Fruit fly (Drosophila melanogaster) whole organism, embryonic: ENCODE results near the gene CG15200.

Experiments used
- Atf3 ChIP-seq: fragments of 200-800 bp; sonication (Bioruptor generic); optimal IDR thresholded peaks from 3 replicates; lab custom pipeline; 2016; ENCODE audit warnings: missing biosample characterization, missing genetic modification characterization
- B-H1 ChIP-seq: fragments of 200-800 bp; sonication (Bioruptor generic); IDR thresholded peaks from 3 replicates; pipeline ENCODE4 v1.3.6; 2022; ENCODE audit warnings: missing biosample characterization, missing genetic modification characterization
- Bdp1 ChIP-seq: fragments of 200-800 bp; sonication (Bioruptor generic); optimal IDR thresholded peaks from 3 replicates; lab custom pipeline; 2016; ENCODE audit warnings: missing biosample characterization, missing genetic modification characterization
- CG10147 ChIP-seq: fragments of 200-800 bp; sonication (Bioruptor generic); optimal IDR thresholded peaks from 2 replicates; lab custom pipeline; 2019; ENCODE audit warnings: missing biosample characterization, mild to moderate bottlenecking, missing genetic modification characterization, moderate library complexity
- CG11398 ChIP-seq: fragments of 200-800 bp; sonication (Bioruptor generic); optimal IDR thresholded peaks from 2 replicates; lab custom pipeline; 2016; ENCODE audit warnings: missing biosample characterization, missing genetic modification characterization
- CG11723 ChIP-seq: fragments of 200-800 bp; sonication (Bioruptor generic); optimal IDR thresholded peaks from 2 replicates; lab custom pipeline; 2017; ENCODE audit warnings: missing biosample characterization, mild to moderate bottlenecking, missing genetic modification characterization
- CG12104 ChIP-seq: fragments of 200-800 bp; sonication (Bioruptor generic); optimal IDR thresholded peaks from 3 replicates; lab custom pipeline; 2016; ENCODE audit warnings: missing biosample characterization, missing genetic modification characterization
- CG12155 ChIP-seq: fragments of 200-800 bp; sonication (Bioruptor generic); optimal IDR thresholded peaks from 3 replicates; lab custom pipeline; 2016; ENCODE audit warnings: missing biosample characterization, missing genetic modification characterization
- CG13775 ChIP-seq: fragments of 200-800 bp; sonication (Bioruptor generic); optimal IDR thresholded peaks from 3 replicates; lab custom pipeline; 2017; ENCODE audit warnings: missing biosample characterization, mild to moderate bottlenecking, missing genetic modification characterization
- CG15011 ChIP-seq: fragments of 200-800 bp; sonication (Bioruptor generic); optimal IDR thresholded peaks from 3 replicates; lab custom pipeline; 2018; ENCODE audit warnings: missing biosample characterization, mild to moderate bottlenecking, missing genetic modification characterization
- CG17568 ChIP-seq: fragments of 200-800 bp; sonication (Bioruptor generic); optimal IDR thresholded peaks from 2 replicates; lab custom pipeline; 2018; ENCODE audit warnings: missing biosample characterization, mild to moderate bottlenecking, missing genetic modification characterization, moderate library complexity
- CG2120 ChIP-seq: fragments of 200-800 bp; sonication (Bioruptor generic); optimal IDR thresholded peaks from 3 replicates; lab custom pipeline; 2016; ENCODE audit warnings: missing biosample characterization, missing genetic modification characterization
- CG2129 ChIP-seq: fragments of 200-800 bp; sonication (Bioruptor generic); IDR thresholded peaks from 2 replicates; pipeline ENCODE4 v1.3.6; 2022; ENCODE audit warnings: missing biosample characterization, missing genetic modification characterization; ENCODE audit not compliant: partially characterized antibody
- CG30403 ChIP-seq: fragments of 200-800 bp; sonication (Bioruptor generic); optimal IDR thresholded peaks from 3 replicates; lab custom pipeline; 2016; ENCODE audit warnings: missing biosample characterization, missing genetic modification characterization
- CG32532 ChIP-seq: fragments of 200-800 bp; sonication (Bioruptor generic); IDR thresholded peaks from 2 replicates; pipeline ENCODE4 v1.3.6; 2022; ENCODE audit warnings: missing biosample characterization, missing genetic modification characterization
- CG3407 ChIP-seq: fragments of 200-800 bp; sonication (Bioruptor generic); optimal IDR thresholded peaks from 2 replicates; lab custom pipeline; 2018; ENCODE audit warnings: missing biosample characterization, mild to moderate bottlenecking, missing genetic modification characterization
- CG34376 ChIP-seq: fragments of 200-800 bp; sonication (Bioruptor generic); optimal IDR thresholded peaks from 2 replicates; lab custom pipeline; 2018; ENCODE audit warnings: missing biosample characterization, mild to moderate bottlenecking, missing genetic modification characterization
- CG4360 ChIP-seq: fragments of 200-800 bp; sonication (Bioruptor generic); IDR thresholded peaks from 2 replicates; pipeline ENCODE4 v1.3.6; 2022; ENCODE audit warnings: missing biosample characterization, missing genetic modification characterization
- CG43689 ChIP-seq: fragments of 200-800 bp; sonication (Bioruptor generic); IDR thresholded peaks from 2 replicates; pipeline ENCODE4 v1.3.6; 2022; ENCODE audit warnings: missing biosample characterization, missing genetic modification characterization
- CG4854 ChIP-seq: fragments of 200-800 bp; sonication (Bioruptor generic); optimal IDR thresholded peaks from 2 replicates; lab custom pipeline; 2016; ENCODE audit warnings: missing biosample characterization, missing genetic modification characterization, inconsistent platforms
- CG6175 ChIP-seq: fragments of 200-800 bp; sonication (Bioruptor generic); IDR thresholded peaks from 3 replicates; pipeline ENCODE4 v1.3.6; 2022; ENCODE audit warnings: missing biosample characterization, missing genetic modification characterization
- CG6654 ChIP-seq: fragments of 200-800 bp; sonication (Bioruptor generic); optimal IDR thresholded peaks from 2 replicates; lab custom pipeline; 2017; ENCODE audit warnings: missing biosample characterization, mild to moderate bottlenecking, missing genetic modification characterization
- CG7556 ChIP-seq: fragments of 200-800 bp; sonication (Bioruptor generic); optimal IDR thresholded peaks from 2 replicates; lab custom pipeline; 2017; ENCODE audit warnings: missing biosample characterization, mild to moderate bottlenecking, missing genetic modification characterization
- CG7839 ChIP-seq: fragments of 200-800 bp; sonication (Bioruptor generic); optimal IDR thresholded peaks from 3 replicates; lab custom pipeline; 2018; ENCODE audit warnings: missing biosample characterization, mild to moderate bottlenecking, missing genetic modification characterization, moderate library complexity
- CG8281 ChIP-seq: fragments of 200-800 bp; sonication (Bioruptor generic); optimal IDR thresholded peaks from 2 replicates; lab custom pipeline; 2018; ENCODE audit warnings: missing biosample characterization, mild to moderate bottlenecking, missing genetic modification characterization, moderate library complexity
- CG9437 ChIP-seq: fragments of 200-800 bp; sonication (Bioruptor generic); optimal IDR thresholded peaks from 2 replicates; lab custom pipeline; 2018; ENCODE audit warnings: missing biosample characterization, mild to moderate bottlenecking, missing genetic modification characterization
- CG9932 ChIP-seq: fragments of 200-800 bp; sonication (Bioruptor generic); IDR thresholded peaks from 2 replicates; pipeline ENCODE4 v1.3.6; 2022; ENCODE audit warnings: missing biosample characterization, missing genetic modification characterization
- Camta ChIP-seq: fragments of 200-800 bp; sonication (Bioruptor generic); optimal IDR thresholded peaks from 2 replicates; lab custom pipeline; 2016; ENCODE audit warnings: missing biosample characterization, missing genetic modification characterization
- D ChIP-seq, 2 experiments: fragments of 200-800 bp in 1 of 2; fragments of >200 bp in 1 of 2; sonication (Bioruptor generic) in 1 of 2; optimal IDR thresholded peaks; 2 replicates in 1 of 2; 3 replicates in 1 of 2; lab custom pipeline; 2017; ENCODE audit warnings: mild to moderate bottlenecking in 1 of 2, missing biosample characterization in 1 of 2, missing genetic modification characterization in 1 of 2, missing genetic modification reagents in 1 of 2
- Dip3 ChIP-seq: fragments of 200-800 bp; sonication (Bioruptor generic); optimal IDR thresholded peaks from 3 replicates; lab custom pipeline; 2016; ENCODE audit warnings: missing biosample characterization, missing genetic modification characterization
- Dll ChIP-seq: fragments of 200-800 bp; sonication (Bioruptor generic); IDR thresholded peaks from 4 replicates; pipeline ENCODE4 v1.3.6; 2022; ENCODE audit warnings: missing biosample characterization, missing genetic modification characterization; ENCODE audit not compliant: partially characterized antibody
- HLH4C ChIP-seq: fragments of 200-800 bp; sonication (Bioruptor generic); IDR thresholded peaks from 3 replicates; pipeline ENCODE4 v1.3.6; 2022; ENCODE audit warnings: missing biosample characterization, missing genetic modification characterization; ENCODE audit not compliant: partially characterized antibody
- Meics ChIP-seq: fragments of 200-800 bp; sonication (Bioruptor generic); optimal IDR thresholded peaks from 2 replicates; lab custom pipeline; 2017; ENCODE audit warnings: missing biosample characterization, mild to moderate bottlenecking, missing genetic modification characterization
- NFAT ChIP-seq: fragments of 200-800 bp; sonication (Bioruptor generic); IDR thresholded peaks from 2 replicates; pipeline ENCODE4 v1.3.6; 2022; ENCODE audit warnings: missing biosample characterization, missing genetic modification characterization
- Opbp ChIP-seq: fragments of 200-800 bp; sonication (Bioruptor generic); IDR thresholded peaks from 3 replicates; pipeline ENCODE4 v1.3.6; 2022; ENCODE audit warnings: missing biosample characterization, missing genetic modification characterization; ENCODE audit not compliant: partially characterized antibody
- PHDP ChIP-seq: fragments of 200-800 bp; sonication (Bioruptor generic); optimal IDR thresholded peaks from 3 replicates; lab custom pipeline; 2018; ENCODE audit warnings: missing biosample characterization, mild to moderate bottlenecking, missing genetic modification characterization, moderate library complexity
- Scr ChIP-seq: fragments of 200-800 bp; sonication (Bioruptor generic); IDR thresholded peaks from 2 replicates; pipeline ENCODE4 v1.3.6; 2022; ENCODE audit warnings: missing biosample characterization, missing genetic modification characterization; ENCODE audit not compliant: partially characterized antibody
- Side ChIP-seq: fragments of 200-800 bp; sonication (Bioruptor generic); optimal IDR thresholded peaks from 2 replicates; lab custom pipeline; 2016; ENCODE audit warnings: missing biosample characterization, missing genetic modification characterization
- dimm ChIP-seq: fragments of 200-800 bp; sonication (Bioruptor generic); IDR thresholded peaks from 2 replicates; pipeline ENCODE4 v1.3.6; 2022; ENCODE audit warnings: missing biosample characterization, missing genetic modification characterization
- eve ChIP-seq, 2 experiments: fragments of >200 bp; optimal IDR thresholded peaks; 2 replicates each; lab custom pipeline; 2017; ENCODE audit warnings: missing biosample characterization in 2 of 2, missing genetic modification characterization in 2 of 2
- grau ChIP-seq: fragments of 200-800 bp; optimal IDR thresholded peaks from 3 replicates; lab custom pipeline; 2019; ENCODE audit warnings: missing biosample characterization, mild to moderate bottlenecking, missing genetic modification characterization, moderate library complexity
- lbe ChIP-seq: fragments of 200-800 bp; sonication (Bioruptor generic); optimal IDR thresholded peaks from 2 replicates; lab custom pipeline; 2016; ENCODE audit warnings: missing biosample characterization, mild to moderate bottlenecking, missing genetic modification characterization
- otp ChIP-seq: fragments of 200-800 bp; sonication (Bioruptor generic); IDR thresholded peaks from 3 replicates; pipeline ENCODE4, ENCODE4 v1.3.6; 2022; ENCODE audit warnings: missing biosample characterization, missing genetic modification characterization
- pzg ChIP-seq: fragments of 200-800 bp; sonication (Bioruptor generic); optimal IDR thresholded peaks from 3 replicates; lab custom pipeline; 2018; ENCODE audit warnings: missing biosample characterization, mild to moderate bottlenecking, missing genetic modification characterization, moderate library complexity
- tna ChIP-seq: fragments of 200-800 bp; sonication (Bioruptor generic); IDR thresholded peaks from 2 replicates; pipeline ENCODE4 v1.3.6; 2022; ENCODE audit warnings: missing biosample characterization, missing genetic modification characterization; ENCODE audit not compliant: partially characterized antibody
- trem ChIP-seq: fragments of 200-800 bp; optimal IDR thresholded peaks from 3 replicates; lab custom pipeline; 2019; ENCODE audit warnings: missing biosample characterization, mild to moderate bottlenecking, missing genetic modification characterization, moderate library complexity
- vfl ChIP-seq: fragments of 200-800 bp; sonication (Bioruptor generic); optimal IDR thresholded peaks from 2 replicates; lab custom pipeline; 2016; ENCODE audit warnings: missing biosample characterization, missing genetic modification characterization
- vnd ChIP-seq: fragments of 200-800 bp; sonication (Bioruptor generic); IDR thresholded peaks from 3 replicates; pipeline ENCODE4 v1.3.6; 2022; ENCODE audit warnings: missing biosample characterization, missing genetic modification characterization; ENCODE audit not compliant: partially characterized antibody
- z ChIP-seq: fragments of 200-800 bp; sonication (Bioruptor generic); IDR thresholded peaks from 3 replicates; pipeline ENCODE4 v1.3.6; 2022; ENCODE audit warnings: missing biosample characterization, missing genetic modification characterization

The CG15200 gene

DNA sequence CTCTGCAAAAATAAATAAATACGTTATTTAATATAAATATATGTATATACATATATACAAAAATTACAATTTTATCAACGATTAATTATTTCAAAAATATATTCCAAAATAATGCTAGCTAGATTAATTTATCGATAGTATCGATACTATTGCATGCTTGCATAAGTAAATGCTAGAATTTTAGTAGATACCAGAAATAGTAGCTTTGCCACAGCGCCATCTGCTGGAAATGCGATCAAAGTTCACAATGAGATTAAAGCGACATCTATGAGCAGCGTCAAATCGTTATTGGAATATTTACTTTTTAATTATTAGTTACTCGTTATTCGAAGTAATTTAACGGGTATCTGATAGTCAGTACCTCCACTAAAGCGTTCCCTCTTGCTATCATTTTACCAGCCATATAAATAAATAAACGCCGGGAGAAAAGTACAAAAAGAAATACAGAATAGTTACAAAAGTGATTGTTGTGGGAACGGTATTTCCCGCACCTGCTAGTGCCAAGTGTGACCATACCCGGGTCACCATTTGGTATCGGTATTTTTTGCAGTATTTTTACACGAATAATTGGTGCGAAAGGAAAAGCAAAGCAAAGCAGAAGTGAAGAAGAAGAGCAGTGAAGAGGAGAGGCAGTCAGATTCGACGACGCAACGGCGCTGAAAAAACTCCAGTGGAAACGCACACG is 28.8 kb upstream of the CG15200 start, which contains the start of the genes rtv and Dlic (continued):
- TF ChIP-seq Bdp1, result no peak
- TF ChIP-seq CG8281, result no peak
- TF ChIP-seq Scr (GFP tag; lab: Robert Waterston, UW), result peak; percentile 81
- TF ChIP-seq CG6654 (GFP tag; lab: Kevin White, UChicago), result no peak
- no peak for TF ChIP-seq CG4854 (GFP tag; lab: Kevin White, UChicago)
- no peak for TF ChIP-seq tna (GFP tag; lab: Robert Waterston, UW)
- TF ChIP-seq z (GFP tag; lab: Robert Waterston, UW), result no peak
- TF ChIP-seq Dll, result peak; percentile 88
- TF ChIP-seq CG12104 (GFP tag; lab: Kevin White, UChicago), result peak; percentile 2
- peak; percentile 48; the same call in 1 of the 2 replicates for TF ChIP-seq CG32532 (GFP tag; lab: Robert Waterston, UW)
- TF ChIP-seq CG4360 (GFP tag; lab: Robert Waterston, UW), result no peak
- TF ChIP-seq CG7839 (tag; lab: Kevin White, UChicago), result peak; percentile 15
- no peak for TF ChIP-seq Side (GFP tag; lab: Kevin White, UChicago)
- TF ChIP-seq CG2120 (GFP tag; lab: Kevin White, UChicago), result no peak
- peak; percentile 63 for TF ChIP-seq pzg (GFP tag; lab: Kevin White, UChicago)
- peak; percentile 45; the same call in 1 of the 3 replicates for TF ChIP-seq vnd (GFP tag; lab: Robert Waterston, UW)
- TF ChIP-seq dimm, result no peak
- peak; percentile 76 for TF ChIP-seq CG2129 (GFP tag; lab: Robert Waterston, UW)
- 0 out of 3 replicates have a peak, but pooled peaks have one; percentile 47 for TF ChIP-seq Opbp (GFP tag; lab: Robert Waterston, UW)
- TF ChIP-seq CG9932 (GFP tag; lab: Robert Waterston, UW), result peak; percentile 44
- no peak for TF ChIP-seq PHDP (tag; lab: Kevin White, UChicago)
- TF ChIP-seq Dip3 (GFP tag; lab: Kevin White, UChicago), result no peak
- TF ChIP-seq CG12155 (GFP tag; lab: Kevin White, UChicago), result peak; percentile 91
- no peak for TF ChIP-seq CG15011 (GFP tag; lab: Kevin White, UChicago)
- no peak for TF ChIP-seq CG34376
- TF ChIP-seq CG10147, result no peak
- no peak for TF ChIP-seq CG11398
- TF ChIP-seq CG17568, result no peak
- TF ChIP-seq trem (tag; lab: Kevin White, UChicago), result peak; percentile 46
- TF ChIP-seq HLH4C (GFP tag; lab: Robert Waterston, UW), result peak; percentile 62
- 0 out of 3 replicates have a peak, but pooled peaks have one; percentile 13 for TF ChIP-seq otp (GFP tag; lab: Robert Waterston, UW)
- peak; percentile 21 for TF ChIP-seq grau
- TF ChIP-seq CG13775 (GFP tag; lab: Kevin White, UChicago), result no peak
- peak; percentile 14 for TF ChIP-seq Camta (GFP tag; lab: Kevin White, UChicago)
- TF ChIP-seq NFAT, result peak; percentile 43; the same call in 1 of the 2 replicates
- TF ChIP-seq CG3407, result no peak
- no peak for TF ChIP-seq lbe (GFP tag; lab: Kevin White, UChicago)
- no peak for TF ChIP-seq D (optimal IDR thresholded peaks at IDR 0.05; lab: Kevin White, UChicago)
- no peak for TF ChIP-seq D (GFP tag; optimal IDR thresholded peaks at IDR 0.05; lab: Kevin White, UChicago)
- no peak for TF ChIP-seq CG6175
- no peak for TF ChIP-seq vfl
- no peak for TF ChIP-seq B-H1 (GFP tag; lab: Robert Waterston, UW)
- peak; percentile 7 for TF ChIP-seq Meics (GFP tag; lab: Kevin White, UChicago)
- no peak for TF ChIP-seq CG43689
- no peak for TF ChIP-seq CG7556 (GFP tag; lab: Kevin White, UChicago)
- TF ChIP-seq Atf3 (GFP tag; lab: Kevin White, UChicago), result peak; percentile 32
- TF ChIP-seq eve (GFP tag; optimal IDR thresholded peaks at IDR 0.05; lab: Kevin White, UChicago), result no peak
- peak; percentile 54 for TF ChIP-seq CG30403 (GFP tag; lab: Kevin White, UChicago)
- TF ChIP-seq CG11723 (GFP tag; lab: Kevin White, UChicago), result no peak
- no peak for TF ChIP-seq CG9437
